Worm (Caenorhabditis elegans) whole organism, L1 larva: ENCODE measurements around the gene T01D3.1.
A peak's percentile ranks its signal among the peaks of the same experiment; 100 is the strongest.

Experiments used
- C04F5.9 ChIP-seq: sonication (generic microtip); optimal IDR thresholded peaks from 2 replicates; lab custom pipeline; 2016; ENCODE audit warnings: missing genetic modification characterization, missing compliant biosample characterization
- aha-1 ChIP-seq: fragments of 150-350 bp; optimal IDR thresholded peaks from 2 replicates; lab custom pipeline; 2014; ENCODE audit warnings: missing biosample characterization, missing genetic modification characterization
- alr-1 ChIP-seq: fragments of 200-800 bp; sonication (Bioruptor generic); optimal IDR thresholded peaks from 2 replicates; lab custom pipeline; 2018; ENCODE audit warnings: borderline replicate concordance, mild to moderate bottlenecking, missing genetic modification characterization, missing compliant biosample characterization
- aly-2 ChIP-seq: fragments of 150-350 bp; optimal IDR thresholded peaks from 2 replicates; lab custom pipeline; 2014; ENCODE audit warnings: missing biosample characterization, missing genetic modification characterization
- blmp-1 ChIP-seq: fragments of 150-350 bp; optimal IDR thresholded peaks from 2 replicates; lab custom pipeline; 2014; ENCODE audit warnings: missing biosample characterization, missing genetic modification characterization
- ceh-82 ChIP-seq, 3 experiments: fragments of 150-350 bp in 1 of 3; sonication (generic microtip) in 2 of 3; optimal IDR thresholded peaks; 2 replicates each; lab custom pipeline; 2014 to 2017; ENCODE audit warnings: missing biosample characterization in 3 of 3, missing genetic modification characterization in 3 of 3
- ceh-90 ChIP-seq: sonication (generic microtip); optimal IDR thresholded peaks from 2 replicates; lab custom pipeline; 2016; ENCODE audit warnings: missing genetic modification characterization, missing compliant biosample characterization
- ces-1 ChIP-seq: fragments of 150-350 bp; optimal IDR thresholded peaks from 2 replicates; lab custom pipeline; 2014; ENCODE audit warnings: missing biosample characterization, missing genetic modification reagents, missing genetic modification characterization
- dpl-1 ChIP-seq, 3 experiments: fragments of 150-350 bp in 2 of 3; sonication (generic microtip) in 1 of 3; optimal IDR thresholded peaks; 2 replicates each; lab custom pipeline; 2014 to 2017; ENCODE audit warnings: missing biosample characterization in 3 of 3, missing genetic modification characterization in 3 of 3, missing genetic modification reagents in 3 of 3
- efl-3 ChIP-seq: fragments of 200-800 bp; sonication (Bioruptor generic); optimal IDR thresholded peaks from 2 replicates; lab custom pipeline; 2018; ENCODE audit warnings: mild to moderate bottlenecking, missing genetic modification characterization, missing compliant biosample characterization
- egl-27 ChIP-seq, 2 experiments: fragments of 150-350 bp in 1 of 2; sonication (generic microtip); optimal IDR thresholded peaks; 3 replicates each; lab custom pipeline; 2017 to 2018; ENCODE audit warnings: missing biosample characterization in 2 of 2, missing genetic modification characterization in 2 of 2, missing genetic modification reagents in 2 of 2
- elt-2 ChIP-seq: sonication (generic microtip); optimal IDR thresholded peaks from 2 replicates; lab custom pipeline; 2016; ENCODE audit warnings: missing genetic modification characterization, mild to moderate bottlenecking, inconsistent platforms, missing compliant biosample characterization, missing genetic modification reagents
- elt-3 ChIP-seq, 6 experiments: fragments of 150-350 bp in 1 of 6; sonication (generic microtip); optimal IDR thresholded peaks; 2 replicates each; lab custom pipeline; 2017 to 2018; ENCODE audit warnings: missing biosample characterization in 6 of 6, missing genetic modification characterization in 6 of 6, inconsistent platforms in 1 of 6
- ets-5 ChIP-seq: fragments of 200-800 bp; sonication (Bioruptor generic); IDR thresholded peaks from 2 replicates; pipeline ENCODE4 v1.3.6; 2022; ENCODE audit warnings: missing genetic modification characterization, missing compliant biosample characterization
- fkh-10 ChIP-seq: sonication (generic microtip); optimal IDR thresholded peaks from 2 replicates; lab custom pipeline; 2017; ENCODE audit warnings: missing biosample characterization, missing genetic modification reagents, missing genetic modification characterization
- fos-1 ChIP-seq: fragments of 150-350 bp; optimal IDR thresholded peaks from 2 replicates; lab custom pipeline; 2014; ENCODE audit warnings: missing biosample characterization, missing genetic modification characterization
- grh-1 ChIP-seq: fragments of 200-800 bp; sonication (Bioruptor generic); IDR thresholded peaks from 2 replicates; pipeline ENCODE4 v1.3.6; 2022; ENCODE audit warnings: missing genetic modification reagents, missing genetic modification characterization, missing compliant biosample characterization
- hpl-2 ChIP-seq: fragments of 150-350 bp; optimal IDR thresholded peaks from 2 replicates; lab custom pipeline; 2014; ENCODE audit warnings: missing biosample characterization, missing genetic modification reagents, missing genetic modification characterization
- irx-1 ChIP-seq: sonication (generic microtip); optimal IDR thresholded peaks from 2 replicates; lab custom pipeline; 2016; ENCODE audit warnings: missing genetic modification characterization, missing compliant biosample characterization
- isw-1 ChIP-seq: fragments of 200-800 bp; sonication (Bioruptor generic); IDR thresholded peaks from 2 replicates; pipeline ENCODE4 v1.3.6; 2022; ENCODE audit warnings: missing genetic modification characterization, missing compliant biosample characterization
- lin-13 ChIP-seq: fragments of 150-350 bp; optimal IDR thresholded peaks from 2 replicates; lab custom pipeline; 2014; ENCODE audit warnings: missing biosample characterization, missing genetic modification reagents, missing genetic modification characterization
- lin-14 ChIP-seq: fragments of 200-800 bp; sonication (Bioruptor generic); optimal IDR thresholded peaks from 2 replicates; lab custom pipeline; 2018; ENCODE audit warnings: mild to moderate bottlenecking, missing genetic modification characterization, moderate library complexity, missing compliant biosample characterization
- mab-9 ChIP-seq: fragments of 200-800 bp; sonication (Bioruptor generic); IDR thresholded peaks from 2 replicates; pipeline ENCODE4 v1.3.6; 2022; ENCODE audit warnings: missing genetic modification reagents, missing genetic modification characterization, missing compliant biosample characterization
- mef-2 ChIP-seq: fragments of 150-350 bp; optimal IDR thresholded peaks from 2 replicates; lab custom pipeline; 2014; ENCODE audit warnings: missing biosample characterization, missing genetic modification characterization
- nhr-20 ChIP-seq: sonication (generic microtip); optimal IDR thresholded peaks from 2 replicates; lab custom pipeline; 2016; ENCODE audit warnings: mild to moderate bottlenecking, missing genetic modification characterization, missing compliant biosample characterization
- nhr-28 ChIP-seq: fragments of 150-350 bp; optimal IDR thresholded peaks from 2 replicates; lab custom pipeline; 2014; ENCODE audit warnings: missing biosample characterization, missing genetic modification characterization
- nhr-47 ChIP-seq: sonication (generic microtip); optimal IDR thresholded peaks from 2 replicates; lab custom pipeline; 2016; ENCODE audit warnings: mild to moderate bottlenecking, missing genetic modification characterization, moderate library complexity, missing compliant biosample characterization
- nhr-71 ChIP-seq: sonication (generic microtip); optimal IDR thresholded peaks from 2 replicates; lab custom pipeline; 2016; ENCODE audit warnings: mild to moderate bottlenecking, missing genetic modification characterization, moderate library complexity, missing compliant biosample characterization
- nhr-77 ChIP-seq: fragments of 150-350 bp; optimal IDR thresholded peaks from 2 replicates; lab custom pipeline; 2014; ENCODE audit warnings: missing biosample characterization, missing genetic modification characterization
- nhr-85 ChIP-seq: sonication (generic microtip); peaks from one replicate; lab custom pipeline; 2016; ENCODE audit warnings: missing genetic modification characterization, inconsistent platforms, missing compliant biosample characterization
- nhr-90 ChIP-seq: sonication (generic microtip); optimal IDR thresholded peaks from 2 replicates; lab custom pipeline; 2016; ENCODE audit warnings: mild to moderate bottlenecking, missing genetic modification characterization, missing compliant biosample characterization; ENCODE audit not compliant: poor library complexity
- pag-3 ChIP-seq: sonication (generic microtip); optimal IDR thresholded peaks from 2 replicates; lab custom pipeline; 2017; ENCODE audit warnings: missing genetic modification characterization, mild to moderate bottlenecking, missing compliant biosample characterization, antibody characterized with exemption, borderline replicate concordance; ENCODE audit not compliant: insufficient read depth
- pqm-1 ChIP-seq: sonication (generic microtip); optimal IDR thresholded peaks from 3 replicates; lab custom pipeline; 2017; ENCODE audit warnings: missing biosample characterization, missing genetic modification characterization
- rnt-1 ChIP-seq: sonication (generic microtip); optimal IDR thresholded peaks from 2 replicates; lab custom pipeline; 2016; ENCODE audit warnings: mild to moderate bottlenecking, missing genetic modification characterization, moderate library complexity, missing compliant biosample characterization
- snpc-4 ChIP-seq: fragments of 150-350 bp; optimal IDR thresholded peaks from 2 replicates; lab custom pipeline; 2014; ENCODE audit warnings: missing biosample characterization, missing genetic modification characterization
- snu-23 ChIP-seq: sonication (generic microtip); optimal IDR thresholded peaks from 2 replicates; lab custom pipeline; 2016; ENCODE audit warnings: missing genetic modification characterization, missing compliant biosample characterization
- sox-4 ChIP-seq: sonication (generic microtip); optimal IDR thresholded peaks from 2 replicates; lab custom pipeline; 2016; ENCODE audit warnings: missing genetic modification characterization, missing compliant biosample characterization
- sup-37 ChIP-seq: fragments of 200-800 bp; sonication (Bioruptor generic); optimal IDR thresholded peaks from 2 replicates; lab custom pipeline; 2018; ENCODE audit warnings: mild to moderate bottlenecking, missing genetic modification characterization, missing compliant biosample characterization
- swsn-7 ChIP-seq: sonication (generic microtip); optimal IDR thresholded peaks from 2 replicates; lab custom pipeline; 2016; ENCODE audit warnings: missing genetic modification characterization, missing compliant biosample characterization
- tbx-2 ChIP-seq: sonication (generic microtip); optimal IDR thresholded peaks from 2 replicates; lab custom pipeline; 2016; ENCODE audit warnings: missing genetic modification characterization, missing compliant biosample characterization
- tlp-1 ChIP-seq: fragments of 150-350 bp; optimal IDR thresholded peaks from 2 replicates; lab custom pipeline; 2014; ENCODE audit warnings: missing biosample characterization, missing genetic modification characterization
- unc-98 ChIP-seq: fragments of 200-800 bp; sonication (Bioruptor generic); IDR thresholded peaks from 2 replicates; pipeline ENCODE4 v1.3.6; 2022; ENCODE audit warnings: missing genetic modification characterization, missing compliant biosample characterization
- xbp-1 ChIP-seq: sonication (generic microtip); optimal IDR thresholded peaks from 2 replicates; lab custom pipeline; 2016; ENCODE audit warnings: missing genetic modification characterization, missing compliant biosample characterization
- zag-1 ChIP-seq: fragments of 150-350 bp; optimal IDR thresholded peaks from 2 replicates; lab custom pipeline; 2014; ENCODE audit warnings: missing biosample characterization, missing genetic modification characterization
- ztf-11 ChIP-seq, 2 experiments: sonication (generic microtip); optimal IDR thresholded peaks; 2 replicates each; lab custom pipeline; 2016 to 2017; ENCODE audit warnings: missing genetic modification characterization in 2 of 2, missing biosample characterization in 1 of 2, missing compliant biosample characterization in 1 of 2

Gene T01D3.1

DNA sequence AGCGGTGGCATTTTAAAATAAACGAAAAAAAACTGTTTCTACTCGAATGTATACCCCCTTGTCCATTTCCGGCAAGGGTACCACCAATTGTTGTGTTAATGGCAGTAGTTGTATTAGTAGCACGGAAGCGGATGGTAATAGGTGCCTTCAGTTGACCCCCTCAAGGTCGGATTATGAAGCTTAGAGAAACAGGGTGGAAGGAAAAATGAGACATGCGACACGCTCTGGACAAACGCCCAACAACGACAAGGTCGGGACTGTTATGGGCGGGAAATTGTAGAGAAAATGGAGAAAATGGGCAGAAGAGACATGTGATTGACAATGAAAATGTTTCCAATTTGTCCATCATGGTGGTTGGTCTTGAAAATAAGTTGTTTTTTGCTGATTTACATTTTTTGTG lies 14.3 kb downstream of the T01D3.1 start, which contains the start of gene T01D3.3 (continued):
- no peak for TF ChIP-seq nhr-20 (tag; lab: Kevin White, UChicago)
- TF ChIP-seq nhr-85 (tag; lab: Kevin White, UChicago) = peak; percentile 59
- TF ChIP-seq blmp-1 (tag; lab: Kevin White, UChicago) = peak; percentile 92
- peak in 3 of 6 experiments; percentile 3 to 61 (median 22) for TF ChIP-seq elt-3 (tag; optimal IDR thresholded peaks at IDR 0.05; lab: Kevin White, UChicago)
- TF ChIP-seq fos-1 (tag; lab: Kevin White, UChicago) = no peak
- no peak for TF ChIP-seq grh-1 (GFP tag; lab: Robert Waterston, UW)
- TF ChIP-seq ztf-11 (tag; optimal IDR thresholded peaks at IDR 0.05; lab: Kevin White, UChicago) = no peak
- no peak for TF ChIP-seq isw-1 (GFP tag; lab: Robert Waterston, UW)
- TF ChIP-seq sox-4 = no peak

DNA sequence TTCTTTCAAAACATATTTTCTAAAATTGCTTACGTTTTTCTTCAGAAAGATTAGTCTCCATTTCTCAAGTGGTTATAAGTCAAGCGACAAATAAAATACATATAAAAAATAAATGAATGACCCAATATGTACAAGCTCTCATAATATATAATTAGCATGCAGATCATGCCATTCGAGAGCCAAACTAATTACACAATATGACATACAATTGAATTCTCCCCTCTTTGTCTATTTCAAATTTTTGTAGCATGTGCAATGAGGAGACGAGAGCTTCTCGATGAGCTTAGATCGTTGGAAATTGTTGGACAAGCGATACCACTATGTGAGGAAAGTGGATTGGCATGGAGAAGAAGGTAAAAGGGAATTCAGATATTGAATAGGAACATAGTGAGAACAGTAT lies 17.6 kb downstream of the T01D3.1 start, which contains the start of gene hlh-34:
TSS of gene hlh-34 (minus strand) at position 101 of the 400 bp plus-strand sequence.
- no peak for TF ChIP-seq lin-14 (GFP tag; lab: Kevin White, UChicago)
- TF ChIP-seq mef-2 (tag; lab: Kevin White, UChicago) = no peak
- no peak for TF ChIP-seq tlp-1
- TF ChIP-seq ztf-11 (tag; optimal IDR thresholded peaks at IDR 0.05; lab: Kevin White, UChicago) = no peak
- TF ChIP-seq ces-1 (GFP tag; lab: Kevin White, UChicago) = no peak
- TF ChIP-seq grh-1 (GFP tag; lab: Robert Waterston, UW) = no peak
- no peak for TF ChIP-seq nhr-28 (tag; lab: Kevin White, UChicago)
- no peak for TF ChIP-seq nhr-77 (tag; lab: Kevin White, UChicago)
- no peak for TF ChIP-seq dpl-1 (GFP tag; optimal IDR thresholded peaks at IDR 0.05; lab: Kevin White, UChicago)
- TF ChIP-seq nhr-71 = no peak
- no peak for TF ChIP-seq snu-23 (GFP tag; lab: Kevin White, UChicago)

DNA sequence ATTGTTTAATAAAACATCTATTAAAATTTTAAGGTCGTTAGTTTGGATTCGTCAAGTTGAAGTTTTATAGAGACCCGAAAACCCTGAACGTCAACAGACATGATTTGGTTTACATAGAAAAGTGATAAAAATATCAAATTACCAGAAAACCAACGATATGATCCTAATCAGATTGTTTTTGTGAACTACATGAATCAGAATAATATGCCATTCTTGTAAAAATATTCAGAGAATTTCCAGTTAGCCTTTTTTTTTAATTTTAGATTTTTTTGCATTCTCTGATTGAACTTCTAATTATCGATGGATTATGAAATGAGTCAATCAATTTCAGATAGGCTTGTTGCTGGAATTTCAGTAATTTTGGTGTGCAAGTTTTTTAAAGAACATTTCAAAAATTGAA lies 21.4 kb downstream of the T01D3.1 start, which contains the start of gene srx-96:
TSS of gene srx-96 (plus strand) at position 301 of the 400 bp plus-strand sequence.
- TF ChIP-seq sup-37 (GFP tag; lab: Kevin White, UChicago) (no peak), elt-3 (tag; optimal IDR thresholded peaks at IDR 0.05; lab: Kevin White, UChicago) (no peak), zag-1 (no peak), C04F5.9 (tag; lab: Kevin White, UChicago) (no peak), fkh-10 (GFP tag; lab: Kevin White, UChicago) (no peak), nhr-77 (tag; lab: Kevin White, UChicago) (no peak), nhr-47 (no peak), irx-1 (no peak)

DNA sequence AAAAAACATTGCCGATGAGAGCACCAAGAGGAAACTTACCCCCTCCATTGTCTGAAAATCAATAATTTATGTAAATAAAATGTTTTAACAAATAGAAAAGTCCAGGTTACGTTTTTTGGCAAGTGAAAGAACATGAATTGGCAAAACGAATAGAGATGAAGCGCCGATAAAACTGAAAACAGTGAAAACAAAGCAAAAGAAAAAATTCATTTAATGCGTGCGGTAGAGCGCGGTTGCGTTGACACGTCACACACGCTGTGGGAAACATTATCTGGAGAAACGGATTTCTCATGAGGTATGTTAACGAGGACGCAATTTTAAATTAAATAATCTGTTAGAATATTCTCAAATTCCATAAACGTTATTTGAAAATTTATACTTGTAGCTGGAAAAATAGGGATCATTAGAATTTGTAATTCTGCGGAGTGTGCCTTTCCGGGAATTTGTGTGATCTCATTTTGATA lies 25.6 kb downstream of the T01D3.1 start, which contains the start of gene zipt-9:
TSS of gene zipt-9 (minus strand) at position 51 of the 464 bp plus-strand sequence.
- TF ChIP-seq ceh-82 (tag; optimal IDR thresholded peaks at IDR 0.05; lab: Kevin White, UChicago) (peak; percentile 74 to 87 (median 79)), lin-13 (GFP tag; lab: Kevin White, UChicago) (peak; percentile 63), aha-1 (no peak), nhr-90 (tag; lab: Kevin White, UChicago) (peak; percentile 92), C04F5.9 (tag; lab: Kevin White, UChicago) (peak; percentile 70), rnt-1 (tag; lab: Kevin White, UChicago) (peak; percentile 94), unc-98 (GFP tag; lab: Robert Waterston, UW) (peak; percentile 86), aly-2 (tag; lab: Kevin White, UChicago) (peak; percentile 40), elt-2 (peak; percentile 7), xbp-1 (tag; lab: Kevin White, UChicago) (peak; percentile 84), ets-5 (GFP tag; lab: Robert Waterston, UW) (no peak), mab-9 (GFP tag; lab: Robert Waterston, UW) (peak; percentile 60), tbx-2 (peak; percentile 82), sox-4 (peak; percentile 63), nhr-28 (tag; lab: Kevin White, UChicago) (no peak), ces-1 (GFP tag; lab: Kevin White, UChicago) (no peak), hpl-2 (peak; percentile 25), fkh-10 (GFP tag; lab: Kevin White, UChicago) (peak; percentile 34), efl-3 (GFP tag; lab: Kevin White, UChicago) (peak; percentile 53), ceh-90 (peak; percentile 62), pag-3 (tag; lab: Kevin White, UChicago) (no peak), alr-1 (no peak), mef-2 (tag; lab: Kevin White, UChicago) (no peak), egl-27 (tag; optimal IDR thresholded peaks at IDR 0.05; lab: Kevin White, UChicago) (no peak), irx-1 (peak; percentile 71), snpc-4 (tag; lab: Kevin White, UChicago) (peak; percentile 65), sup-37 (GFP tag; lab: Kevin White, UChicago) (no peak), pqm-1 (tag; lab: Kevin White, UChicago) (no peak), nhr-47 (peak; percentile 91), swsn-7 (tag; lab: Kevin White, UChicago) (peak; percentile 83)
